Fruit fly (Drosophila melanogaster): ENCODE measurements around the gene CG13950.

Gene CG13950

dm6 chr2L:867899-868605 is 8.1 kb downstream of the CG13950 start, which contains the start of gene aru (continued):
- TF ChIP-seq CG11560 (tag; IDR thresholded peaks at IDR 0.05), result no peak
- TF ChIP-seq nmo (GFP tag; optimal IDR thresholded peaks at IDR 0.05), result no peak
- no peak for TF ChIP-seq crc (GFP tag; optimal IDR thresholded peaks at IDR 0.05)
- no peak for TF ChIP-seq CG3726 (GFP tag; IDR thresholded peaks at IDR 0.05)
- TF ChIP-seq CG3163 (GFP tag; optimal IDR thresholded peaks at IDR 0.05), result no peak
- no peak; the same call in 3 of the 4 replicates for TF ChIP-seq Dll (GFP tag; IDR thresholded peaks at IDR 0.05; ENCODE audit: partially characterized antibody)
- TF ChIP-seq CG18599 (GFP tag; optimal IDR thresholded peaks at IDR 0.05), result peak; percentile 17
- no peak for TF ChIP-seq luna (GFP tag; optimal IDR thresholded peaks at IDR 0.05)
- TF ChIP-seq CG34224 (GFP tag; IDR thresholded peaks at IDR 0.05; ENCODE audit: partially characterized antibody), result no peak
- no peak for TF ChIP-seq crol (GFP tag; IDR thresholded peaks at IDR 0.05)
- 0 out of 2 replicates have a peak, but pooled peaks have one; percentile 18 for TF ChIP-seq Nf-YA (GFP tag; IDR thresholded peaks at IDR 0.05)
- TF ChIP-seq CG8359 (GFP tag; optimal IDR thresholded peaks at IDR 0.05; ENCODE audit: borderline replicate concordance), result no peak
- TF ChIP-seq CG15269 (tag; optimal IDR thresholded peaks at IDR 0.05), result peak; percentile 43
- TF ChIP-seq NC2α (GFP tag; optimal IDR thresholded peaks at IDR 0.05), result no peak
- TF ChIP-seq Myb (GFP tag; optimal IDR thresholded peaks at IDR 0.05), result no peak
- peak; percentile 50 for TF ChIP-seq gcm (GFP tag; optimal IDR thresholded peaks at IDR 0.05)
- peak; percentile 23 for TF ChIP-seq fd96Cb (tag; optimal IDR thresholded peaks at IDR 0.05)
- TF ChIP-seq CG14050 (GFP tag; IDR thresholded peaks at IDR 0.05), result no peak
- peak; percentile 72 for TF ChIP-seq ci (GFP tag; IDR thresholded peaks at IDR 0.05)
- no peak for TF ChIP-seq mam (GFP tag; optimal IDR thresholded peaks at IDR 0.05)
- TF ChIP-seq E2f2 (GFP tag; IDR thresholded peaks at IDR 0.05), result peak; percentile 29; the same call in 1 of the 2 replicates
- TF ChIP-seq CG30431 (GFP tag; optimal IDR thresholded peaks at IDR 0.05), result no peak
- TF ChIP-seq ab (GFP tag; optimal IDR thresholded peaks at IDR 0.05), result no peak
- peak; percentile 39 for TF ChIP-seq Meics (GFP tag; optimal IDR thresholded peaks at IDR 0.05)
- TF ChIP-seq CG16863 (GFP tag; optimal IDR thresholded peaks at IDR 0.05), result no peak
- TF ChIP-seq ftz-f1 (GFP tag; optimal IDR thresholded peaks at IDR 0.05), result no peak
- peak; percentile 63 for TF ChIP-seq CG4707 (GFP tag; optimal IDR thresholded peaks at IDR 0.05)
- no peak for TF ChIP-seq Atf-2 (GFP tag; optimal IDR thresholded peaks at IDR 0.05)
- TF ChIP-seq CG6254 (GFP tag; optimal IDR thresholded peaks at IDR 0.05), result no peak
- no peak for TF ChIP-seq btn (GFP tag; optimal IDR thresholded peaks at IDR 0.05)
- TF ChIP-seq CG4360 (GFP tag; IDR thresholded peaks at IDR 0.05), result peak; percentile 96
- no peak for TF ChIP-seq zen (tag; optimal IDR thresholded peaks at IDR 0.05)
- peak; percentile 41 for TF ChIP-seq ATbp (GFP tag; optimal IDR thresholded peaks at IDR 0.05)
- no peak for TF ChIP-seq pum (GFP tag; optimal IDR thresholded peaks at IDR 0.05)
- TF ChIP-seq CG7745 (tag; optimal IDR thresholded peaks at IDR 0.05), result peak; percentile 35
- TF ChIP-seq CG4820 (GFP tag; optimal IDR thresholded peaks at IDR 0.05), result no peak
- no peak for TF ChIP-seq CG14860 (GFP tag; IDR thresholded peaks at IDR 0.05; ENCODE audit: partially characterized antibody)
- TF ChIP-seq CG3847 (GFP tag; IDR thresholded peaks at IDR 0.05), result peak; percentile 35; the same call in 1 of the 2 replicates
- peak; percentile 29; the same call in 1 of the 2 replicates for TF ChIP-seq CG31441 (GFP tag; IDR thresholded peaks at IDR 0.05)
- peak; percentile 45 for TF ChIP-seq CG18262 (tag; optimal IDR thresholded peaks at IDR 0.05)
- TF ChIP-seq CG6813 (GFP tag; optimal IDR thresholded peaks at IDR 0.05), result no peak
- no peak for TF ChIP-seq slp2 (GFP tag; optimal IDR thresholded peaks at IDR 0.05)
- no peak for TF ChIP-seq inv (GFP tag; IDR thresholded peaks at IDR 0.05; ENCODE audit: partially characterized antibody)
- no peak for TF ChIP-seq org-1 (GFP tag; optimal IDR thresholded peaks at IDR 0.05)
- no peak for TF ChIP-seq tna (GFP tag; IDR thresholded peaks at IDR 0.05; ENCODE audit: partially characterized antibody)
- TF ChIP-seq CG17361 (GFP tag; IDR thresholded peaks at IDR 0.05), result peak; percentile 44; the same call in 1 of the 3 replicates
- no peak for TF ChIP-seq sima (GFP tag; optimal IDR thresholded peaks at IDR 0.05)
- TF ChIP-seq Antp (GFP tag; optimal IDR thresholded peaks at IDR 0.05), result no peak
- peak; percentile 17 for TF ChIP-seq CG33213 (GFP tag; optimal IDR thresholded peaks at IDR 0.05)
- TF ChIP-seq pita (GFP tag; optimal IDR thresholded peaks at IDR 0.05), result no peak

Data from whole organism, embryonic.